Worm (Caenorhabditis elegans): Measurements from ENCODE around the gene srt-48.

ce11 chrIV:15056081-15056586 lies 12.6 kb downstream of the srt-48 start, which contains the start of gene Y41E3.19:
- TF ChIP-seq fkh-10 (GFP tag; optimal IDR thresholded peaks at IDR 0.05), result no peak
- no peak for TF ChIP-seq F49E8.2 (tag; optimal IDR thresholded peaks at IDR 0.05; ENCODE audit: borderline replicate concordance)
- TF ChIP-seq dmd-8 (GFP tag; IDR thresholded peaks at IDR 0.05), result no peak

Data from whole organism, L4 larva.